Fruit fly (Drosophila melanogaster) whole organism, embryonic: Measurements from ENCODE around the gene CG43051.
A peak's percentile ranks its signal among the peaks of the same experiment; 100 is the strongest.

Experiments
- Aef1 ChIP-seq: fragments of 200-800 bp; sonication (Bioruptor generic); IDR thresholded peaks from 3 replicates; pipeline ENCODE4 v1.3.6; 2022; ENCODE audit warnings: missing biosample characterization, missing genetic modification characterization
- BtbVII ChIP-seq: fragments of 200-800 bp; sonication (Bioruptor generic); optimal IDR thresholded peaks from 3 replicates; lab custom pipeline; 2017; ENCODE audit warnings: missing biosample characterization, mild to moderate bottlenecking, missing genetic modification characterization
- CG10209 ChIP-seq: fragments of 200-800 bp; sonication (Bioruptor generic); optimal IDR thresholded peaks from 3 replicates; lab custom pipeline; 2017; ENCODE audit warnings: missing biosample characterization, mild to moderate bottlenecking, missing genetic modification characterization, missing genetic modification reagents
- CG10565 ChIP-seq: fragments of 200-800 bp; sonication (Bioruptor generic); optimal IDR thresholded peaks from 3 replicates; lab custom pipeline; 2016; ENCODE audit warnings: missing biosample characterization, mild to moderate bottlenecking, missing genetic modification characterization
- CG12299 ChIP-seq: fragments of 200-800 bp; sonication (Bioruptor generic); optimal IDR thresholded peaks from 2 replicates; lab custom pipeline; 2018; ENCODE audit warnings: missing biosample characterization, mild to moderate bottlenecking, missing genetic modification characterization
- CG12942 ChIP-seq: fragments of 200-800 bp; sonication (Bioruptor generic); optimal IDR thresholded peaks from 3 replicates; lab custom pipeline; 2016; ENCODE audit warnings: missing biosample characterization, missing genetic modification characterization
- CG15011 ChIP-seq: fragments of 200-800 bp; sonication (Bioruptor generic); optimal IDR thresholded peaks from 3 replicates; lab custom pipeline; 2018; ENCODE audit warnings: missing biosample characterization, mild to moderate bottlenecking, missing genetic modification characterization
- CG15601 ChIP-seq: fragments of 200-800 bp; sonication (Bioruptor generic); optimal IDR thresholded peaks from 3 replicates; lab custom pipeline; 2019; ENCODE audit warnings: missing biosample characterization, mild to moderate bottlenecking, missing genetic modification characterization, moderate library complexity
- CG16779 ChIP-seq: fragments of 200-800 bp; sonication (Bioruptor generic); IDR thresholded peaks from 2 replicates; pipeline ENCODE4 v1.3.6; 2022; ENCODE audit warnings: missing biosample characterization, missing genetic modification characterization
- CG2116 ChIP-seq: fragments of 200-800 bp; sonication (Bioruptor generic); optimal IDR thresholded peaks from 3 replicates; lab custom pipeline; 2018; ENCODE audit warnings: missing biosample characterization, mild to moderate bottlenecking, missing genetic modification characterization
- CG2889 ChIP-seq: fragments of 200-800 bp; sonication (Bioruptor generic); IDR thresholded peaks from 3 replicates; pipeline ENCODE4 v1.3.6; 2022; ENCODE audit warnings: missing biosample characterization, missing genetic modification characterization
- CG30431 ChIP-seq: fragments of 200-800 bp; sonication (Bioruptor generic); optimal IDR thresholded peaks from 2 replicates; lab custom pipeline; 2017; ENCODE audit warnings: missing biosample characterization, missing genetic modification characterization
- CG3065 ChIP-seq: fragments of 200-800 bp; sonication (Bioruptor generic); optimal IDR thresholded peaks from 2 replicates; lab custom pipeline; 2016; ENCODE audit warnings: missing biosample characterization, missing genetic modification characterization
- CG33213 ChIP-seq: fragments of 200-800 bp; sonication (Bioruptor generic); optimal IDR thresholded peaks from 3 replicates; lab custom pipeline; 2016; ENCODE audit warnings: missing biosample characterization, missing genetic modification characterization
- CG3726 ChIP-seq: fragments of 200-800 bp; sonication (Bioruptor generic); IDR thresholded peaks from 3 replicates; pipeline ENCODE4, ENCODE4 v1.3.6; 2022; ENCODE audit warnings: missing biosample characterization, missing genetic modification characterization
- CG4404 ChIP-seq: fragments of 200-800 bp; sonication (Bioruptor generic); IDR thresholded peaks from 2 replicates; pipeline ENCODE4 v1.3.6; 2022; ENCODE audit warnings: missing biosample characterization, missing genetic modification characterization
- CG8290 ChIP-seq, 3 experiments: fragments of 200-800 bp; sonication (Bioruptor generic); optimal IDR thresholded peaks; 2 replicates each; lab custom pipeline; 2016 to 2019; ENCODE audit warnings: missing biosample characterization in 3 of 3, missing genetic modification characterization in 3 of 3, mild to moderate bottlenecking in 2 of 3, moderate library complexity in 1 of 3
- CG8765 ChIP-seq: fragments of 200-800 bp; sonication (Bioruptor generic); IDR thresholded peaks from 2 replicates; pipeline ENCODE4 v1.3.6; 2022; ENCODE audit warnings: missing biosample characterization, missing genetic modification characterization
- D19B ChIP-seq: fragments of 200-800 bp; sonication (Bioruptor generic); optimal IDR thresholded peaks from 2 replicates; lab custom pipeline; 2017; ENCODE audit warnings: missing biosample characterization, mild to moderate bottlenecking, missing genetic modification characterization
- Dfd ChIP-seq, 2 experiments: fragments of >200 bp; optimal IDR thresholded peaks; 2 replicates each; lab custom pipeline; 2017; ENCODE audit warnings: missing biosample characterization in 2 of 2, missing genetic modification characterization in 2 of 2
- Dip2 ChIP-seq: fragments of 200-800 bp; sonication (Bioruptor generic); IDR thresholded peaks from 2 replicates; pipeline ENCODE4 v1.3.6; 2022; ENCODE audit warnings: missing biosample characterization, missing genetic modification characterization
- HLH3B ChIP-seq: fragments of 200-800 bp; sonication (Bioruptor generic); IDR thresholded peaks from 2 replicates; pipeline ENCODE4 v1.3.6; 2022; ENCODE audit warnings: missing biosample characterization, missing genetic modification characterization
- HLH4C ChIP-seq: fragments of 200-800 bp; sonication (Bioruptor generic); IDR thresholded peaks from 3 replicates; pipeline ENCODE4 v1.3.6; 2022; ENCODE audit warnings: missing biosample characterization, missing genetic modification characterization; ENCODE audit not compliant: partially characterized antibody
- HmgD ChIP-seq: fragments of 200-800 bp; sonication (Bioruptor generic); optimal IDR thresholded peaks from 3 replicates; lab custom pipeline; 2016; ENCODE audit warnings: missing biosample characterization, missing genetic modification characterization
- Hr51 ChIP-seq, 2 experiments: fragments of 200-800 bp; sonication (Bioruptor generic); optimal IDR thresholded peaks; 2 replicates in 1 of 2; 3 replicates in 1 of 2; lab custom pipeline; 2016 to 2018; ENCODE audit warnings: missing biosample characterization in 2 of 2, missing genetic modification characterization in 2 of 2, mild to moderate bottlenecking in 1 of 2, moderate library complexity in 1 of 2
- Hsf ChIP-seq: fragments of 200-800 bp; sonication (Bioruptor generic); optimal IDR thresholded peaks from 3 replicates; lab custom pipeline; 2016; ENCODE audit warnings: missing biosample characterization, missing genetic modification characterization
- Meics ChIP-seq: fragments of 200-800 bp; sonication (Bioruptor generic); optimal IDR thresholded peaks from 2 replicates; lab custom pipeline; 2017; ENCODE audit warnings: missing biosample characterization, mild to moderate bottlenecking, missing genetic modification characterization
- NC2α ChIP-seq: fragments of 200-800 bp; sonication (Bioruptor generic); optimal IDR thresholded peaks from 2 replicates; lab custom pipeline; 2016; ENCODE audit warnings: missing biosample characterization, missing genetic modification characterization
- NK7.1 ChIP-seq: fragments of 200-800 bp; sonication (Bioruptor generic); optimal IDR thresholded peaks from 3 replicates; lab custom pipeline; 2016; ENCODE audit warnings: missing biosample characterization, missing genetic modification characterization
- Nf-YC ChIP-seq: fragments of 200-800 bp; optimal IDR thresholded peaks from 3 replicates; lab custom pipeline; 2019; ENCODE audit warnings: missing biosample characterization, mild to moderate bottlenecking, missing genetic modification characterization, moderate library complexity
- Oaz ChIP-seq: fragments of 200-800 bp; sonication (Bioruptor generic); IDR thresholded peaks from 2 replicates; pipeline ENCODE4 v1.3.6; 2022; ENCODE audit warnings: missing biosample characterization, missing genetic modification characterization
- abd-A ChIP-seq: fragments of 200-800 bp; sonication (Bioruptor generic); optimal IDR thresholded peaks from 3 replicates; lab custom pipeline; 2019; ENCODE audit warnings: missing biosample characterization, mild to moderate bottlenecking, missing genetic modification characterization, moderate library complexity
- crp ChIP-seq, 2 experiments: fragments of 200-800 bp; sonication (Bioruptor generic); optimal IDR thresholded peaks; 2 replicates in 1 of 2; 3 replicates in 1 of 2; lab custom pipeline; 2017; ENCODE audit warnings: missing biosample characterization in 2 of 2, missing genetic modification characterization in 2 of 2, mild to moderate bottlenecking in 1 of 2, moderate library complexity in 1 of 2
- dmrt99B ChIP-seq: fragments of 200-800 bp; sonication (Bioruptor generic); optimal IDR thresholded peaks from 2 replicates; lab custom pipeline; 2018; ENCODE audit warnings: missing biosample characterization, mild to moderate bottlenecking, missing genetic modification characterization, moderate library complexity
- fd96Cb ChIP-seq: fragments of 200-800 bp; sonication (Bioruptor generic); optimal IDR thresholded peaks from 2 replicates; lab custom pipeline; 2018; ENCODE audit warnings: missing biosample characterization, mild to moderate bottlenecking, missing genetic modification characterization, moderate library complexity
- ftz-f1 ChIP-seq: fragments of 200-800 bp; sonication (Bioruptor generic); optimal IDR thresholded peaks from 2 replicates; lab custom pipeline; 2016; ENCODE audit warnings: missing biosample characterization, missing genetic modification characterization
- gce ChIP-seq: fragments of 200-800 bp; sonication (Bioruptor generic); IDR thresholded peaks from 3 replicates; pipeline ENCODE4 v1.3.6; 2022; ENCODE audit warnings: missing biosample characterization, missing genetic modification characterization
- hkb ChIP-seq, 2 experiments: fragments of 200-800 bp in 1 of 2; fragments of >200 bp in 1 of 2; sonication (Bioruptor generic) in 1 of 2; IDR thresholded peaks in 1 of 2; optimal IDR thresholded peaks in 1 of 2; 2 replicates each; pipeline versions ENCODE4 v1.3.6 to Lab custom; 2017 to 2022; ENCODE audit warnings: missing biosample characterization in 1 of 2, missing genetic modification characterization in 1 of 2
- inv ChIP-seq: fragments of 200-800 bp; sonication (Bioruptor generic); IDR thresholded peaks from 2 replicates; pipeline ENCODE4 v1.3.6; 2022; ENCODE audit warnings: missing biosample characterization, missing genetic modification characterization; ENCODE audit not compliant: partially characterized antibody
- kah ChIP-seq: fragments of 200-800 bp; sonication (Bioruptor generic); optimal IDR thresholded peaks from 2 replicates; lab custom pipeline; 2018; ENCODE audit warnings: missing biosample characterization, mild to moderate bottlenecking, missing genetic modification characterization
- kni ChIP-seq: fragments of 200-800 bp; sonication (Bioruptor generic); optimal IDR thresholded peaks from 3 replicates; lab custom pipeline; 2017; ENCODE audit warnings: mild to moderate bottlenecking, missing biosample characterization, missing genetic modification reagents, missing genetic modification characterization
- lbe ChIP-seq: fragments of 200-800 bp; sonication (Bioruptor generic); optimal IDR thresholded peaks from 2 replicates; lab custom pipeline; 2016; ENCODE audit warnings: missing biosample characterization, mild to moderate bottlenecking, missing genetic modification characterization
- pb ChIP-seq: fragments of 200-800 bp; sonication (Bioruptor generic); optimal IDR thresholded peaks from 3 replicates; lab custom pipeline; 2016; ENCODE audit warnings: missing biosample characterization, missing genetic modification characterization
- pros ChIP-seq: fragments of 200-800 bp; sonication (Bioruptor generic); optimal IDR thresholded peaks from 3 replicates; lab custom pipeline; 2019; ENCODE audit warnings: missing biosample characterization, mild to moderate bottlenecking, missing genetic modification characterization, moderate library complexity
- seq ChIP-seq: fragments of 200-800 bp; sonication (Bioruptor generic); IDR thresholded peaks from 2 replicates; pipeline ENCODE4 v1.3.6; 2022; ENCODE audit warnings: missing biosample characterization, missing genetic modification characterization
- sisA ChIP-seq: fragments of 200-800 bp; sonication (Bioruptor generic); IDR thresholded peaks from 2 replicates; pipeline ENCODE4 v1.3.6; 2022; ENCODE audit warnings: missing biosample characterization, missing genetic modification characterization
- slbo ChIP-seq: fragments of 200-800 bp; sonication (Bioruptor generic); IDR thresholded peaks from 2 replicates; pipeline ENCODE4 v1.3.6; 2022; ENCODE audit warnings: missing biosample characterization, missing genetic modification characterization
- z ChIP-seq: fragments of 200-800 bp; sonication (Bioruptor generic); IDR thresholded peaks from 3 replicates; pipeline ENCODE4 v1.3.6; 2022; ENCODE audit warnings: missing biosample characterization, missing genetic modification characterization

CG43051 gene

dm6 chr2L:12529029-12529948, 21.6 kb downstream of the CG43051 start (continued):
- TF ChIP-seq z (no peak), hkb (optimal IDR thresholded peaks at IDR 0.05; lab: Kevin White, UChicago) (no peak), hkb (GFP tag; IDR thresholded peaks at IDR 0.05; lab: Robert Waterston, UW) (no peak), dmrt99B (tag; lab: Kevin White, UChicago) (peak; percentile 54), abd-A (tag; lab: Kevin White, UChicago) (peak; percentile 99), pros (GFP tag; lab: Kevin White, UChicago) (peak; percentile 74), Aef1 (GFP tag; lab: Robert Waterston, UW) (peak; percentile 94), CG15011 (no peak), CG15601 (tag; lab: Kevin White, UChicago) (no peak), Oaz (GFP tag; lab: Robert Waterston, UW) (no peak), CG12299 (tag; lab: Kevin White, UChicago) (peak; percentile 23), NC2α (GFP tag; lab: Kevin White, UChicago) (no peak), Meics (no peak), CG16779 (GFP tag; lab: Robert Waterston, UW) (no peak), Hr51 (GFP tag; optimal IDR thresholded peaks at IDR 0.05; lab: Kevin White, UChicago) (peak in 1 of 2 experiments; percentile 51), CG2889 (no peak), HmgD (peak; percentile 36), CG2116 (GFP tag; lab: Kevin White, UChicago) (no peak), Hsf (GFP tag; lab: Kevin White, UChicago) (no peak), HLH3B (GFP tag; lab: Robert Waterston, UW) (peak; percentile 43), crp (GFP tag; optimal IDR thresholded peaks at IDR 0.05; lab: Kevin White, UChicago) (no peak), Dfd (GFP tag; optimal IDR thresholded peaks at IDR 0.05; lab: Kevin White, UChicago) (no peak), CG3726 (GFP tag; lab: Robert Waterston, UW) (no peak), inv (GFP tag; lab: Robert Waterston, UW) (no peak), slbo (GFP tag; lab: Robert Waterston, UW) (peak; percentile 40; the same call in 1 of the 2 replicates), sisA (GFP tag; lab: Robert Waterston, UW) (0 out of 2 replicates have a peak, but pooled peaks have one; percentile 24), NK7.1 (no peak), D19B (GFP tag; lab: Kevin White, UChicago) (peak; percentile 14), CG8765 (GFP tag; lab: Robert Waterston, UW) (no peak), lbe (GFP tag; lab: Kevin White, UChicago) (peak; percentile 57), CG8290 (GFP tag; optimal IDR thresholded peaks at IDR 0.05; lab: Kevin White, UChicago) (no peak), CG8290 (tag; optimal IDR thresholded peaks at IDR 0.05; lab: Kevin White, UChicago) (peak in 1 of 2 experiments; percentile 71), CG10565 (GFP tag; lab: Kevin White, UChicago) (no peak), Nf-YC (peak; percentile 17), seq (GFP tag; lab: Robert Waterston, UW) (no peak; the same call in 1 of the 2 replicates), kni (GFP tag; lab: Kevin White, UChicago) (peak; percentile 93), BtbVII (no peak), fd96Cb (tag; lab: Kevin White, UChicago) (peak; percentile 51), CG3065 (GFP tag; lab: Kevin White, UChicago) (no peak), CG10209 (GFP tag; lab: Kevin White, UChicago) (peak; percentile 33), CG4404 (GFP tag; lab: Robert Waterston, UW) (no peak), kah (peak; percentile 28), ftz-f1 (GFP tag; lab: Kevin White, UChicago) (peak; percentile 73), CG12942 (no peak), Dip2 (GFP tag; lab: Robert Waterston, UW) (no peak), CG30431 (GFP tag; lab: Kevin White, UChicago) (peak; percentile 8), gce (GFP tag; lab: Robert Waterston, UW) (no peak), pb (peak; percentile 49), HLH4C (GFP tag; lab: Robert Waterston, UW) (no peak), CG33213 (no peak)
